Fruit fly (Drosophila melanogaster) ovary, adult (tissue): ENCODE results near the gene ScsbetaG.
A peak's percentile ranks its signal among the peaks of the same experiment; 100 is the strongest.

Source experiments
- CG17801 ChIP-seq: fragments of 200-800 bp; optimal IDR thresholded peaks from 2 replicates; lab custom pipeline; 2019; ENCODE audit warnings: missing biosample characterization, mild to moderate bottlenecking, missing genetic modification characterization, moderate library complexity; ENCODE audit not compliant: partially characterized antibody

ScsbetaG gene

DNA sequence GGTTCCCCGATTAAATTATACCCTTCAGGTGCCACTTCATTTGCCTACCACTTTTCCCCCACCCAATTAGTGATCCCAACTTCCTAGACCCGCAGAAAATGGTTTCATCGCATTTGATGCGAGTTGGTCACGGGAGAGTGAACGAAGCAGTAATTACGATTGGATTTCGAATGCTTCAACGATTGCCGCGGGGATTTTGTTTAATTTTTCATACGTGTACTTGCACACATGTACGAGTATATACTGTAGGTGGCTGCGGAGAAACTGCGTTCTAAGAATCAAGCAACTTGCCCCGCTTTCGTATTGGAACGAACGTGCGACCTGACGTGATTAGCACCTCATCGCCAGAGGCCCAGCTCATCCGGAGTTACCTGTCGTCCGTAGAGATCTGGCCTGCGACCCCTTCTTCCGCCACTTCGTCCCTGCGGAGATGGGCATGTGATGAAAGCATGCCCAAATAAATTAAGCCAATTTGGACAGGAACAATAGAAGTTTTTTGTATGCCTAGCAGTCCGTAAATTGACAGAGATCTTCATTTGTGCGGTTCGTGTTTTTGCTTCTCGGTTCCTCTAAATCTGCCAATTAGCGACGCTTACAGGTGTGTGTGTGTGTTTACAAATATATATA lies 17.1 kb upstream of the ScsbetaG start:
- TF ChIP-seq CG17801 (GFP tag; lab: Kevin White, UChicago) = no peak

- TF ChIP-seq CG17801 (GFP tag; lab: Kevin White, UChicago) = no peak
Measured at dm6 chr3L:5579762-5580161, 16.3 kb upstream of the ScsbetaG start.

- no peak for TF ChIP-seq CG17801 (GFP tag; lab: Kevin White, UChicago)
Measured at dm6 chr3L:5578595-5578994, 15.1 kb upstream of the ScsbetaG start.

- TF ChIP-seq CG17801 (GFP tag; lab: Kevin White, UChicago) = peak; percentile 88
Measured at dm6 chr3L:5577250-5578138, 14.0 kb upstream of the ScsbetaG start, which contains the start of gene Msr-110. Msr-110 (minus strand) TSS chr3L:5577348.

dm6 chr3L:5576543-5576942 lies 13.1 kb upstream of the ScsbetaG start:
- TF ChIP-seq CG17801 (GFP tag; lab: Kevin White, UChicago) = no peak

- no peak for TF ChIP-seq CG17801 (GFP tag; lab: Kevin White, UChicago)
Measured at dm6 chr3L:5575524-5575923, 12.0 kb upstream of the ScsbetaG start.

DNA sequence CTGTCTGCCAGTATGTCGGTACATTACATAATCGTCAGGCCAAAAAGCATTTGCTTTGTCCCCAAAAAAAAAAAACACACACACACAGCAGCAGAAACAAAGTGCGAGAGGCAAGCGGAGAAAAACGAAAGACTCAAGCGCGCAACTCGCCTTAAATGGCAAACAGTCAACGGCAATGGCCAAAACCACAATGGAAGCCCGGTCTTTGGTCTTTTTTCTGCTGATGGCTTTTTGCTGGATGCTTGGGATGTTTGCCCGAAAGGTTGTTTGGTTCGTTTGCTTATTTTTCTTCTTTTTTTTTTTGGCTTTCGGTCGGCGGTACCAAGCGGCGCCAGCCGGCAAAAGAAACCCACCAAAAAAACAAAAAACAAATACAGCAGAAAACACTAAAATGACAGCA lies 7.6 kb upstream of the ScsbetaG start:
- TF ChIP-seq CG17801 (GFP tag; lab: Kevin White, UChicago) = no peak

DNA sequence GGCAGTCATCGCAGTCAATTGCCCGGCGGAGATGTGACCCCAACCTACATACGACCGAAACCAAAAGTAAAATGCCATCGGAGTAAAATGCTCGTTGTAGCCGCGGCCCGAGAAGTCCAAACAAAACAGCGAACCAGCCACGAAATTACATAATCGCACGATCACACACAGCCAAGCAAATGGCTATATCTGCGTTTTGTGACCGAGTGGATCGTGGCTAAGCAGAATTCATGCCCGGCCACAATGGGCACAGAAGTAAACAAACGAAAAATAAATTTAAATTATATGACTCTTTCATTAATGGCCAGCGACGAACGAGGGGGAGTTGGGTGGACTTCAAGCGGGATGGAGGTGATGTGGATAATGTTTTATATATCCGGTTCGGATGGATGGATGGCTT lies 6.2 kb upstream of the ScsbetaG start:
- TF ChIP-seq CG17801 (GFP tag; lab: Kevin White, UChicago) = no peak

DNA sequence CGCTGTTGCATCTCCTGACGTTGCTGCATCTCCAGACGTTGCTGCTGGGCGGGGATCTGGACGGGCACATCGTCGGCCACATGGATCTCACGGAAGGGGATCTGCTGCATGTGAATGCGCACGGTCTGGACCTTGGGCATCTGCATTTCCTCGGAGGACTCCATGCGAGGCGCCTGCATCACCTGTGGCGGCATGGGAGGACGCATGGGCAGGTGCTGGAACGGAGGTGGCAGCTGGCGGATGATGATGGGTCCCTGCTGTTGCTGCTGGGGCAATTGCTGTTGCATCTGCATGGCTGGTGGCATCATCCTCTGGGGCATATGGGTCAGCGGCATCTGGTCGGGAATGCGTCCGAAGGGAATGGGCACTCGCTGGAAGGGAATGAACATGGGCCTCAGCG lies 4.9 kb upstream of the ScsbetaG start:
- TF ChIP-seq CG17801 (GFP tag; lab: Kevin White, UChicago) = no peak

DNA sequence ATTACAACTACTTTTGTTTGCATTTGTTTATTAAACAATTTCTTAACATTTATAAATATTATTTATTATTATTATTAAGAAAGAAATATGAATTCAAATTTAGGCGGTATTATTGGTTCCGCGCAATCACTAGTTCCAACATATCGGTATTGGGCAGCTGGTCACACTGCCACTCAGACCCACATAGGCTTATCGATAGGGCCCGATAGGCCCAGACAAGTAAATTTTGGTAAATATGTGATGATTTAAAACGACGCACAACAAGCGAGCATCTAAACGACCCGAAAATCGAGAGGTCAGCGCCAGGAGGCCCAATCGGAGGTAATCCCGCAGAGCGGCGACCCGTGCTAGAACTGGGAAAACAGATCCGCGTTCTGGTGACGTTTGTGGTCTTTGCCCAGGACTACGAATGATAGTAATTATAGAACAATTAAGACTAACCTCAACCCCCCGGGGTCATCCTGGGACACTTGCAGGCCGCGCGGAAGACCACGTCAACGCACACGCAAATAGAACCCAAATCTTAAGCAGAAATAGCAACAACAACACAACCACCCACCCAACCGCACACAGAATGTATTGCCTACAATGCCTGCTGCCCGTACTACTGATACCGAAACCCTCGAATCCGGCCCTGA lies 1.7 kb upstream of the ScsbetaG start, which contains the start of gene bc10:
Gene bc10, plus strand, starts transcription at position 181 of the 638 bp plus-strand sequence.
- no peak for TF ChIP-seq CG17801 (GFP tag; lab: Kevin White, UChicago)

DNA sequence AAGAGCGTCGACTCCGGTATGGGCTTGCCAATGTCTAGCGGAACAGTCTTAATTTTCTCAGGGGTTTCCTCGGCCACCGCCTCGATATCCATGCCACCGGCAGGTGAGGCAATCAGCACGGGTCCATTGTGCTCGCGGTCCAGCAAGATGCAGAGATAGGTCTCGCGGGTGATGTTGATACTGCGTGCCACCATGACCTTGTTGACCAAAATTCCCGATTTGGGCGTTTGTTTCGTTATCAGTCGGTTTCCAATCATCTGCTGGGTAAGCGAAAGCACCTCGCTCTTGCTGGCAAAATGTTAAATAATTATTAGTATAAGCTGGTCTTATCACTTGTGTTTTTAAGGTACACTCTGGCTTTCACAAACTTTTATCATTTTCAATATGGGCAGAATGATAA lies 907 bp downstream of the ScsbetaG start:
- no peak for TF ChIP-seq CG17801 (GFP tag; lab: Kevin White, UChicago)

DNA sequence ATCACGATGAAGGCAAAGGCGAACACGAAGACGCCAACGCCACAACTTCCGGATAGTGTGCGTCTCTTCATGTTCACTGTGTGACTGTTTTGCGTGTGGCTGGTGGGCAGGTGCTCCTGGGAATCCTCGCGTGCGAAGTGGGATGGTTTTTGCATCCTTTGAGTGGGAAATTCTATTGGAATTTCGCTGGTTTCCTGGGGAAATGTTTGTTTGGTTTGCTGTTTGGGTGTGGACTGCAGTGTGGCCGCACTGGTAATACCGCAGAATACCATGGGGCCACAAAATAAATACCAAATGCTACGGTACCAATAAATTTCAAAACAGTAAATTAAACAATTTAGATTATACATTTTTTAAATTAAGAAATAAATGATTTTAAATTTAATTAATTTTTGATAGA lies 2.1 kb downstream of the ScsbetaG start, which contains the start of gene sinu:
Gene sinu, minus strand, starts transcription at position 258 of the 400 bp plus-strand sequence.
- TF ChIP-seq CG17801 (GFP tag; lab: Kevin White, UChicago) = no peak

DNA sequence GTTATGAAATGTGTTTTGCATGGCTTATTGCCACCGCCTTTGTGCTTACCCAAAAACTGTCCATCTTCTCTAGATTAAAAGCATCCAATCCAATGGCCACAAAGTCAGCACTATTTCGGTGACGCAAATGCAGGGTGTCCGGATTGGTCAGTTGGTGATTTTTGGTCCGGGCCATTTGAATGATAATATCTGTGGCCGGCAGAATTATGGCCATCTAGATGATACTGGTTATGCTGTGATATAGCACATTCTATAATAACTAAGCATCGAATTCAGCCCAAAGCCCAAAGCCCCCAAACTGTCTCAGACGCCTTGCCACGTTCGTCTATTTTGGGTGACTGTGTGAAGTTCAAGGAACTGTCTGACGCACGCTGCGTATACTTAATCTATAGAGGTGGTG lies 7.3 kb downstream of the ScsbetaG start:
- TF ChIP-seq CG17801 (GFP tag; lab: Kevin White, UChicago) = no peak

- TF ChIP-seq CG17801 (GFP tag; lab: Kevin White, UChicago) = no peak
Measured at dm6 chr3L:5554377-5554776, 9.1 kb downstream of the ScsbetaG start.

- TF ChIP-seq CG17801 (GFP tag; lab: Kevin White, UChicago) = no peak
Measured at dm6 chr3L:5553717-5554116, 9.8 kb downstream of the ScsbetaG start.
